Fruit fly (Drosophila melanogaster): ENCODE measurements around the gene CG14443.
A peak's percentile ranks its signal among the peaks of the same experiment; 100 is the strongest.

DNA sequence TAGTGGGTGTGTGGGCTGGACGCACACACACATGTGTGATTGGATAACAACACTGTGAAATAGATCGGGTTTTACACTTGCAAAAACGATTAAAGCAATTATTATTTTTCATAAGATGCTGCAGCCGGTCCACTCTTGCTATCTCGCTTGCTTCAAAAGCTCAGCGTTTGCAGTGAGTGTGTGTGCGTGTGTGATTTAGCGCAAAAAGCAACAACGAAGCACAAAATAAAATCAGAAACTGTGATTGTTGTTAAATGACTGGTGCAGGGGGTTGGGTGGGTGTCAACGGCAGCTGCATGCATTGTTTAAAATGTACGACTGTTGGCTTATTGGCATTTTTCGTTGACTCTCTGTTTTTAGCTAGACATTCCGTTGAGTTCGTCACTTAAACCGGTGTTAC lies 28.1 kb downstream of the CG14443 start:
- TF ChIP-seq Smox (GFP tag; optimal IDR thresholded peaks at IDR 0.05): no peak
- TF ChIP-seq Ets96B (tag; optimal IDR thresholded peaks at IDR 0.05): no peak
- TF ChIP-seq CG8319 (GFP tag; optimal IDR thresholded peaks at IDR 0.05): no peak
- peak; percentile 35 for TF ChIP-seq CG6276 (GFP tag; optimal IDR thresholded peaks at IDR 0.05)
- no peak for TF ChIP-seq Met (GFP tag; optimal IDR thresholded peaks at IDR 0.05)
- peak; percentile 2 for TF ChIP-seq dac (GFP tag; optimal IDR thresholded peaks at IDR 0.05)
- no peak for TF ChIP-seq Blimp-1 (GFP tag; optimal IDR thresholded peaks at IDR 0.05)
- no peak for TF ChIP-seq CG6792 (GFP tag; optimal IDR thresholded peaks at IDR 0.05)
